Worm (Caenorhabditis elegans) whole organism, L4 larva: Measurements from ENCODE around the gene srbc-39.
A peak's percentile ranks its signal among the peaks of the same experiment; 100 is the strongest.

Source experiments
- D1046.2 ChIP-seq: fragments of 200-800 bp; sonication (Bioruptor generic); IDR thresholded peaks from 2 replicates; pipeline ENCODE4 v1.3.6; 2022; ENCODE audit warnings: missing genetic modification characterization, missing compliant biosample characterization
- F37D6.2 ChIP-seq: sonication (generic microtip); optimal IDR thresholded peaks from 2 replicates; lab custom pipeline; 2016; ENCODE audit warnings: mild to moderate bottlenecking, missing genetic modification characterization, missing compliant biosample characterization
- F49E8.2 ChIP-seq: sonication (generic microtip); optimal IDR thresholded peaks from 2 replicates; lab custom pipeline; 2016; ENCODE audit warnings: missing compliant biosample characterization, mild to moderate bottlenecking, missing genetic modification characterization, borderline replicate concordance
- T26A8.4 ChIP-seq: fragments of 200-800 bp; sonication (Bioruptor generic); IDR thresholded peaks from 2 replicates; pipeline ENCODE4 v1.3.6; 2022; ENCODE audit warnings: missing genetic modification characterization, missing compliant biosample characterization
- Y48G9A.11 ChIP-seq: fragments of 200-800 bp; sonication (Bioruptor generic); IDR thresholded peaks from 2 replicates; pipeline ENCODE4 v1.3.6; 2022; ENCODE audit warnings: missing genetic modification reagents, missing genetic modification characterization, missing compliant biosample characterization
- Y5F2A.4 ChIP-seq: fragments of 200-800 bp; sonication (Bioruptor generic); optimal IDR thresholded peaks from 2 replicates; lab custom pipeline; 2018; ENCODE audit warnings: mild to moderate bottlenecking, missing genetic modification characterization, missing compliant biosample characterization
- Y75B8A.6 ChIP-seq: fragments of 200-800 bp; sonication (Bioruptor generic); IDR thresholded peaks from 2 replicates; pipeline ENCODE4 v1.3.6; 2022; ENCODE audit warnings: missing genetic modification reagents, missing genetic modification characterization, missing compliant biosample characterization
- ama-1 ChIP-seq: fragments of 150-350 bp; optimal IDR thresholded peaks from 2 replicates; lab custom pipeline; 2014; ENCODE audit warnings: inconsistent platforms, mixed read lengths
- arid-1 ChIP-seq: fragments of 200-800 bp; sonication (Bioruptor generic); conservative IDR thresholded peaks from 2 replicates; pipeline ENCODE4 v1.3.6; 2022; ENCODE audit warnings: missing genetic modification reagents, missing genetic modification characterization, missing compliant biosample characterization
- attf-4 ChIP-seq: sonication (generic microtip); optimal IDR thresholded peaks from 3 replicates; lab custom pipeline; 2017; ENCODE audit warnings: missing biosample characterization, missing genetic modification characterization
- ceh-32 ChIP-seq: sonication (generic microtip); optimal IDR thresholded peaks from 2 replicates; lab custom pipeline; 2016; ENCODE audit warnings: mild to moderate bottlenecking, missing genetic modification characterization, missing compliant biosample characterization; ENCODE audit not compliant: poor library complexity
- ceh-44 ChIP-seq: fragments of 200-800 bp; sonication (Bioruptor generic); IDR thresholded peaks from 2 replicates; pipeline ENCODE4 v1.3.6; 2022; ENCODE audit warnings: missing genetic modification reagents, missing genetic modification characterization, missing compliant biosample characterization
- ctbp-1 ChIP-seq: fragments of 200-800 bp; sonication (Bioruptor generic); IDR thresholded peaks from 2 replicates; pipeline ENCODE4 v1.3.6; 2022; ENCODE audit warnings: missing genetic modification reagents, missing genetic modification characterization, missing compliant biosample characterization
- daf-12 ChIP-seq: fragments of 150-350 bp; optimal IDR thresholded peaks from 2 replicates; lab custom pipeline; 2014; ENCODE audit warnings: missing biosample characterization, missing genetic modification reagents, missing genetic modification characterization
- dmd-6 ChIP-seq: fragments of 200-800 bp; sonication (Bioruptor generic); IDR thresholded peaks from 2 replicates; pipeline ENCODE4 v1.3.6; 2022; ENCODE audit warnings: missing genetic modification reagents, missing genetic modification characterization, missing compliant biosample characterization
- dmd-8 ChIP-seq: fragments of 200-800 bp; sonication (Bioruptor generic); IDR thresholded peaks from 2 replicates; pipeline ENCODE4 v1.3.6; 2022; ENCODE audit warnings: missing genetic modification characterization, missing compliant biosample characterization
- dpl-1 ChIP-seq: fragments of 150-350 bp; optimal IDR thresholded peaks from 2 replicates; lab custom pipeline; 2014; ENCODE audit warnings: missing biosample characterization, missing genetic modification reagents, missing genetic modification characterization
- duxl-1 ChIP-seq: sonication (generic microtip); optimal IDR thresholded peaks from 2 replicates; lab custom pipeline; 2016; ENCODE audit warnings: mild to moderate bottlenecking, missing genetic modification characterization, moderate library complexity, missing compliant biosample characterization; ENCODE audit not compliant: poor library complexity
- fos-1 ChIP-seq: fragments of 150-350 bp; optimal IDR thresholded peaks from 2 replicates; lab custom pipeline; 2014; ENCODE audit warnings: missing biosample characterization, missing genetic modification characterization
- hmg-1.1 ChIP-seq: fragments of 200-800 bp; sonication (Bioruptor generic); IDR thresholded peaks from 2 replicates; pipeline ENCODE4 v1.3.6; 2022; ENCODE audit warnings: missing genetic modification reagents, missing genetic modification characterization, missing compliant biosample characterization
- lin-38 ChIP-seq: fragments of 200-800 bp; sonication (Bioruptor generic); IDR thresholded peaks from 2 replicates; pipeline ENCODE4 v1.3.6; 2022; ENCODE audit warnings: missing genetic modification reagents, missing genetic modification characterization, missing compliant biosample characterization
- lir-3 ChIP-seq: sonication (generic microtip); optimal IDR thresholded peaks from 2 replicates; lab custom pipeline; 2016; ENCODE audit warnings: mild to moderate bottlenecking, missing genetic modification characterization, missing compliant biosample characterization
- lsy-2 ChIP-seq, 2 experiments: fragments of 150-350 bp in 1 of 2; sonication (generic microtip) in 1 of 2; optimal IDR thresholded peaks; 2 replicates each; lab custom pipeline; 2014 to 2017; ENCODE audit warnings: missing biosample characterization in 2 of 2, missing genetic modification characterization in 2 of 2
- madf-5 ChIP-seq, 2 experiments: fragments of 200-800 bp; sonication (Bioruptor generic); IDR thresholded peaks; 2 replicates each; pipeline ENCODE4 v1.3.6; 2022; ENCODE audit warnings: missing compliant biosample characterization in 2 of 2, missing genetic modification characterization in 2 of 2
- madf-9 ChIP-seq: fragments of 200-800 bp; sonication (Bioruptor generic); conservative IDR thresholded peaks from 2 replicates; pipeline ENCODE4 v1.3.6; 2022; ENCODE audit warnings: missing genetic modification reagents, missing genetic modification characterization, missing compliant biosample characterization
- mes-2 ChIP-seq: sonication (generic microtip); optimal IDR thresholded peaks from 2 replicates; lab custom pipeline; 2016; ENCODE audit warnings: missing genotype, mild to moderate bottlenecking, missing genetic modification characterization, missing compliant biosample characterization; ENCODE audit not compliant: poor library complexity, severe bottlenecking
- nhr-11 ChIP-seq: fragments of 150-350 bp; optimal IDR thresholded peaks from 2 replicates; lab custom pipeline; 2014; ENCODE audit warnings: missing biosample characterization, missing genetic modification characterization
- nhr-111 ChIP-seq: fragments of 200-800 bp; sonication (Bioruptor generic); optimal IDR thresholded peaks from 2 replicates; lab custom pipeline; 2018; ENCODE audit warnings: mild to moderate bottlenecking, missing genetic modification characterization, missing compliant biosample characterization
- nhr-237 ChIP-seq: sonication (generic microtip); optimal IDR thresholded peaks from 2 replicates; lab custom pipeline; 2017; ENCODE audit warnings: missing biosample characterization, missing genetic modification characterization
- nhr-28 ChIP-seq: fragments of 150-350 bp; optimal IDR thresholded peaks from 2 replicates; lab custom pipeline; 2014; ENCODE audit warnings: missing biosample characterization, missing genetic modification characterization
- nhr-76 ChIP-seq: fragments of 150-350 bp; optimal IDR thresholded peaks from 2 replicates; lab custom pipeline; 2014; ENCODE audit warnings: missing biosample characterization, missing genetic modification characterization
- saeg-2 ChIP-seq: fragments of 200-800 bp; sonication (Bioruptor generic); IDR thresholded peaks from 2 replicates; pipeline ENCODE4 v1.3.6; 2022; ENCODE audit warnings: missing genetic modification reagents, missing genetic modification characterization, missing compliant biosample characterization
- set-16 ChIP-seq: fragments of 200-800 bp; sonication (Bioruptor generic); IDR thresholded peaks from 2 replicates; pipeline ENCODE4 v1.3.6; 2022; ENCODE audit warnings: missing genetic modification reagents, missing genetic modification characterization, missing compliant biosample characterization
- tag-97 ChIP-seq: fragments of 200-800 bp; sonication (Bioruptor generic); IDR thresholded peaks from 2 replicates; pipeline ENCODE4 v1.3.6; 2022; ENCODE audit warnings: missing genetic modification characterization, missing compliant biosample characterization
- unc-39 ChIP-seq: sonication (generic microtip); optimal IDR thresholded peaks from 2 replicates; lab custom pipeline; 2017; ENCODE audit warnings: missing biosample characterization, missing genetic modification characterization
- unc-62 ChIP-seq, 3 experiments: fragments of 150-350 bp in 1 of 3; sonication (generic microtip); optimal IDR thresholded peaks in 2 of 3; peaks in 1 of 3; 1 replicate in 1 of 3; 2 replicates in 2 of 3; lab custom pipeline; 2014 to 2017; ENCODE audit warnings: missing biosample characterization in 3 of 3, missing genetic modification characterization in 3 of 3, missing genetic modification reagents in 3 of 3, missing genotype in 1 of 3
- vab-7 ChIP-seq: fragments of 200-800 bp; sonication (Bioruptor generic); IDR thresholded peaks from 2 replicates; pipeline ENCODE4 v1.3.6; 2022; ENCODE audit warnings: missing genetic modification reagents, missing genetic modification characterization, missing compliant biosample characterization
- zag-1 ChIP-seq: fragments of 150-350 bp; optimal IDR thresholded peaks from 2 replicates; lab custom pipeline; 2014; ENCODE audit warnings: missing biosample characterization, missing genetic modification characterization
- zip-2 ChIP-seq: fragments of 150-350 bp; optimal IDR thresholded peaks from 2 replicates; lab custom pipeline; 2014; ENCODE audit warnings: missing biosample characterization, missing genetic modification characterization

Gene srbc-39

ce11 chrV:694625-695024 lies 14.3 kb upstream of the srbc-39 start, which contains the start of gene srj-53:
TSS of gene srj-53 (minus strand) at chrV:694725.
- TF ChIP-seq attf-4 (tag; lab: Kevin White, UChicago), result no peak
- TF ChIP-seq ceh-44 (GFP tag; lab: Robert Waterston, UW), result no peak
- no peak for TF ChIP-seq nhr-237 (tag; lab: Kevin White, UChicago)
- TF ChIP-seq unc-39 (tag; lab: Kevin White, UChicago), result no peak
- TF ChIP-seq ctbp-1 (GFP tag; lab: Robert Waterston, UW), result no peak
- TF ChIP-seq ceh-32 (tag; lab: Kevin White, UChicago), result no peak
- TF ChIP-seq nhr-111 (GFP tag; lab: Kevin White, UChicago), result no peak
- TF ChIP-seq madf-5 (GFP tag; IDR thresholded peaks at IDR 0.05; lab: Robert Waterston, UW), result no peak
- TF ChIP-seq dpl-1 (GFP tag; lab: Kevin White, UChicago), result no peak
- TF ChIP-seq vab-7 (GFP tag; lab: Robert Waterston, UW), result no peak
- TF ChIP-seq D1046.2 (GFP tag; lab: Robert Waterston, UW), result no peak
- TF ChIP-seq lin-38, result no peak
- no peak for TF ChIP-seq duxl-1 (tag; lab: Kevin White, UChicago)
- no peak for TF ChIP-seq Y75B8A.6 (GFP tag; lab: Robert Waterston, UW)
- TF ChIP-seq zip-2 (tag; lab: Kevin White, UChicago), result no peak
- no peak for TF ChIP-seq lsy-2 (tag; optimal IDR thresholded peaks at IDR 0.05; lab: Kevin White, UChicago)
- TF ChIP-seq set-16 (GFP tag; lab: Robert Waterston, UW), result no peak
- TF ChIP-seq nhr-76 (tag; lab: Kevin White, UChicago), result no peak
- TF ChIP-seq hmg-1.1 (GFP tag; lab: Robert Waterston, UW), result no peak

- TF ChIP-seq ctbp-1 (GFP tag; lab: Robert Waterston, UW) (no peak), unc-62 (GFP tag; optimal IDR thresholded peaks at IDR 0.05 in 1 of 2; lab: Kevin White, UChicago) (peak in 1 of 2 experiments; percentile 57), unc-62 (tag; optimal IDR thresholded peaks at IDR 0.05; lab: Kevin White, UChicago) (no peak)
- TF ChIP-seq, all 104 proteins: peak for 1
These were observed 13.0 kb upstream of the srbc-39 start, which contains the start of gene srj-52 for ce11 chrV:695914-696313. TSS of gene srj-52 (minus strand) at chrV:696014.

ce11 chrV:699051-699450 lies 9.9 kb upstream of the srbc-39 start:
- TF ChIP-seq zag-1 (tag; lab: Kevin White, UChicago) (no peak), zip-2 (tag; lab: Kevin White, UChicago) (peak; percentile 92), tag-97 (GFP tag; lab: Robert Waterston, UW) (no peak), daf-12 (no peak), F49E8.2 (tag; lab: Kevin White, UChicago) (no peak), arid-1 (GFP tag; lab: Robert Waterston, UW) (no peak), lir-3 (tag; lab: Kevin White, UChicago) (no peak), saeg-2 (no peak)

DNA sequence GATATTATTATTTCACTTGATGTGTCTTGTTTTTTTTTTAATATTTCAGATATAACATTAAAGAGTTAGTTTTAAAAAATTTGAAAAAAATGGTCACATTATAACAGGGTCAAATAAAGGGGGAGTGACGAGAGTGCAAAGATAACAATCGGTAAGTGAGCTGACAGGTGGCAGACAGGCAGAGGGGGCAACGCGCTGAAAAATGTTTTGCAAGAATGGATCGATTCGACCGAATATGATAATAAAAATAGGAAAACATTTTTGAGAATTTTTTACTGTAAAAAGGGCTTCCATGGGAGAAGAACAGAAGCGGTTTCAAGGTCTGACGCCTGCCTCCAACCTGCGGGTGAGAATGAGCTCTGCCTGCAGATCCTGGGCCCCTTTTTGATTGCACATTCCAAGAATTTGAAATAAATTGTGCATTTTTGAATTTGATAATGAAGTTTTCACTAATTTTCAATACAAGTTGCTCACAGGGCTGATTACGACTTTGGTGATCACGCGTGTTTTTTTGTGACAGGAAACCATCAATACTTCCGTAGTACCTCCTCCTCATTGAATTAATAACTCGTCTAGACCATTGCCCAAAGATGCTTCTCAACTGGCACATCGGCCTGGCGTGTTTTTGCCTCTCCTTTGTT lies 9.3 kb upstream of the srbc-39 start, which contains the start of the genes ugt-29 and srx-5:
ugt-29 (minus strand) TSS at position 101 of the 641 bp plus-strand sequence.
srx-5 (plus strand) TSS at position 591 of the 641 bp plus-strand sequence.
- TF ChIP-seq dmd-6 (GFP tag; lab: Robert Waterston, UW) (0 out of 2 replicates have a peak, but pooled peaks have one; percentile 27), D1046.2 (GFP tag; lab: Robert Waterston, UW) (no peak)

DNA sequence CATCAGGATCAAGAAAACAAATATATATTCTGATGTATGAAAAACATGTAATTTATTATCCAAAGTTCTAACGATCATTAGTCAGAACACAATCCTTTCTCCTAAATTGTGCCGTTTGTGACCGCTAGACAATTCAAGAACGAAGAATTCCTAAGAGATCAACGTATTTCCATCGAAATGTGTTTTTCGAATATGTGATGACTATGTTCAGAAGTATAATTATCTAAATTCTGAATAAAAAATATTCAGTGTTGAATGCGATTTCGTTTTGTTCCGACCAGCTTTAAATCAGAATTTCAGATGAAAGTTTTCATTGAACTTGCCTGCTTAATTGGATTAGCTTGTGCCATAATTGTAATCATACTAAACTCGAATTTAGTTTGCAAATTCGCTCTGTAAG lies 6.6 kb upstream of the srbc-39 start, which contains the start of gene srbc-37:
srbc-37 (plus strand) TSS at position 301 of the 400 bp plus-strand sequence.
- TF ChIP-seq fos-1 (tag; lab: Kevin White, UChicago), result no peak
- TF ChIP-seq dmd-8 (GFP tag; lab: Robert Waterston, UW), result no peak
- TF ChIP-seq T26A8.4 (GFP tag; lab: Robert Waterston, UW), result no peak
- no peak for TF ChIP-seq F37D6.2
- no peak for TF ChIP-seq Y48G9A.11 (GFP tag; lab: Robert Waterston, UW)
- TF ChIP-seq ama-1, result no peak
- TF ChIP-seq Y5F2A.4 (GFP tag; lab: Kevin White, UChicago), result no peak
- no peak for TF ChIP-seq ctbp-1 (GFP tag; lab: Robert Waterston, UW)
- TF ChIP-seq mes-2 (tag; lab: Kevin White, UChicago), result no peak
- TF ChIP-seq nhr-28 (tag; lab: Kevin White, UChicago), result no peak
- TF ChIP-seq madf-9 (GFP tag; lab: Robert Waterston, UW), result no peak
- no peak for TF ChIP-seq unc-62 (GFP tag; optimal IDR thresholded peaks at IDR 0.05 in 1 of 2; lab: Kevin White, UChicago)
- TF ChIP-seq unc-62 (tag; optimal IDR thresholded peaks at IDR 0.05; lab: Kevin White, UChicago), result no peak
- TF ChIP-seq nhr-237 (tag; lab: Kevin White, UChicago), result no peak
- TF ChIP-seq nhr-11 (tag; lab: Kevin White, UChicago), result no peak
